Worm (Caenorhabditis elegans) whole organism, early embryonic: ENCODE results near the gene irld-66.

Experiments
- B0310.2 ChIP-seq: sonication (generic microtip); optimal IDR thresholded peaks from 2 replicates; lab custom pipeline; 2016; ENCODE audit warnings: mild to moderate bottlenecking, missing genetic modification characterization, missing compliant biosample characterization
- F13C5.2 ChIP-seq: sonication (generic microtip); optimal IDR thresholded peaks from 2 replicates; lab custom pipeline; 2017; ENCODE audit warnings: mild to moderate bottlenecking, missing genetic modification characterization, inconsistent platforms, missing compliant biosample characterization
- aly-1 ChIP-seq: sonication (generic microtip); optimal IDR thresholded peaks from 2 replicates; lab custom pipeline; 2016; ENCODE audit warnings: missing genetic modification characterization, missing compliant biosample characterization
- ama-1 ChIP-seq: fragments of 150-350 bp; optimal IDR thresholded peaks from 2 replicates; lab custom pipeline; 2014
- ceh-13 ChIP-seq: fragments of 200-800 bp; sonication (Bioruptor generic); optimal IDR thresholded peaks from 2 replicates; lab custom pipeline; 2018; ENCODE audit warnings: mild to moderate bottlenecking, missing genetic modification characterization, missing compliant biosample characterization
- ceh-36 ChIP-seq: sonication (generic microtip); optimal IDR thresholded peaks from 2 replicates; lab custom pipeline; 2016; ENCODE audit warnings: missing genetic modification characterization, inconsistent platforms, missing compliant biosample characterization
- ets-7 ChIP-seq: sonication (generic microtip); optimal IDR thresholded peaks from 2 replicates; lab custom pipeline; 2016; ENCODE audit warnings: missing genotype, missing genetic modification characterization, missing compliant biosample characterization
- flt-1 ChIP-seq: fragments of 200-800 bp; sonication (Bioruptor generic); IDR thresholded peaks from 2 replicates; pipeline ENCODE4 v1.3.6; 2022; ENCODE audit warnings: missing genetic modification characterization, missing compliant biosample characterization
- hmbx-1 ChIP-seq: sonication (generic microtip); optimal IDR thresholded peaks from 2 replicates; lab custom pipeline; 2016; ENCODE audit warnings: mild to moderate bottlenecking, missing genetic modification characterization, missing compliant biosample characterization
- hmg-4 ChIP-seq: fragments of 200-800 bp; sonication (Bioruptor generic); optimal IDR thresholded peaks from 2 replicates; lab custom pipeline; 2018; ENCODE audit warnings: mild to moderate bottlenecking, missing genetic modification characterization, missing compliant biosample characterization
- hnd-1 ChIP-seq: sonication (generic microtip); optimal IDR thresholded peaks from 2 replicates; lab custom pipeline; 2016; ENCODE audit warnings: missing genetic modification characterization, missing compliant biosample characterization
- pes-1 ChIP-seq: fragments of 200-800 bp; sonication (Bioruptor generic); IDR thresholded peaks from 2 replicates; pipeline ENCODE4 v1.3.6; 2022; ENCODE audit warnings: missing genetic modification reagents, missing genetic modification characterization, missing compliant biosample characterization
- scrt-1 ChIP-seq: fragments of 200-800 bp; sonication (Bioruptor generic); IDR thresholded peaks from 2 replicates; pipeline ENCODE4 v1.3.6; 2022; ENCODE audit warnings: missing genetic modification characterization, missing compliant biosample characterization
- sea-1 ChIP-seq: fragments of 200-800 bp; sonication (Bioruptor generic); conservative IDR thresholded peaks from 2 replicates; pipeline ENCODE4 v1.3.6; 2022; ENCODE audit warnings: missing genetic modification characterization, missing compliant biosample characterization
- tbx-11 ChIP-seq: fragments of 200-800 bp; sonication (Bioruptor generic); IDR thresholded peaks from 2 replicates; pipeline ENCODE4 v1.3.6; 2022; ENCODE audit warnings: missing genetic modification characterization, missing compliant biosample characterization
- tbx-37 ChIP-seq: fragments of 200-800 bp; sonication (Bioruptor generic); conservative IDR thresholded peaks from 2 replicates; pipeline ENCODE4 v1.3.6; 2022; ENCODE audit warnings: missing genetic modification reagents, missing genetic modification characterization, missing compliant biosample characterization
- tra-4 ChIP-seq: sonication (generic microtip); optimal IDR thresholded peaks from 2 replicates; lab custom pipeline; 2017; ENCODE audit warnings: missing genetic modification characterization, missing compliant biosample characterization

The irld-66 gene

DNA sequence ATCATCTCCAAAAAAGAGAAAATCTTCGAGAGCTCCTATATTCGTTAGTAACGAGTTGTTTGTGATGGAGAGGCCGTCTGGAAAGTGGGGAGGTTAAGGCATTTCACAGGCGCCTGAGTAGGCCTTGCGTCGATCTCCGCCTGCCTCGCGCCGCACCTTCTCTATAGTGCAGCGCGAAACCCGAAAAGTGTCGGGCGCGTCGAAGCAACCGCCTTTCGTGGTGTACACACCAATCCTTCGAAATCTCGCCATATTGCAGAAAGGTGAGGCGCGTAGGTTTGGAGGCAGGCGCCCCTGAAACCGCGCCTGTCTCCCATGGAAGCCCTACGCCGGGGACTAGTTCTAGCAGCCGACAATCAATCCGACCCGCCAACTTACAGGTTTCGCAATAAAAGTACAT lies 10.8 kb downstream of the irld-66 start:
- no peak for TF ChIP-seq sea-1 (GFP tag; lab: Robert Waterston, UW)
- TF ChIP-seq flt-1: no peak
- no peak for TF ChIP-seq ama-1 (lab: Kevin White, UChicago)
- TF ChIP-seq pes-1 (GFP tag; lab: Robert Waterston, UW): no peak; the same call in 1 of the 2 replicates
- TF ChIP-seq ceh-36 (tag; lab: Kevin White, UChicago): no peak
- no peak for TF ChIP-seq ets-7 (tag; lab: Kevin White, UChicago)
- no peak for TF ChIP-seq tbx-37 (GFP tag; lab: Robert Waterston, UW)
- no peak for TF ChIP-seq tra-4 (tag; lab: Kevin White, UChicago)
- no peak for TF ChIP-seq B0310.2 (tag; lab: Kevin White, UChicago)
- TF ChIP-seq scrt-1: no peak
- no peak for TF ChIP-seq hnd-1 (tag; lab: Kevin White, UChicago)
- TF ChIP-seq tbx-11 (GFP tag; lab: Robert Waterston, UW): no peak
- TF ChIP-seq ceh-13: no peak
- TF ChIP-seq F13C5.2 (tag; lab: Kevin White, UChicago): no peak
- TF ChIP-seq aly-1 (tag; lab: Kevin White, UChicago): no peak

DNA sequence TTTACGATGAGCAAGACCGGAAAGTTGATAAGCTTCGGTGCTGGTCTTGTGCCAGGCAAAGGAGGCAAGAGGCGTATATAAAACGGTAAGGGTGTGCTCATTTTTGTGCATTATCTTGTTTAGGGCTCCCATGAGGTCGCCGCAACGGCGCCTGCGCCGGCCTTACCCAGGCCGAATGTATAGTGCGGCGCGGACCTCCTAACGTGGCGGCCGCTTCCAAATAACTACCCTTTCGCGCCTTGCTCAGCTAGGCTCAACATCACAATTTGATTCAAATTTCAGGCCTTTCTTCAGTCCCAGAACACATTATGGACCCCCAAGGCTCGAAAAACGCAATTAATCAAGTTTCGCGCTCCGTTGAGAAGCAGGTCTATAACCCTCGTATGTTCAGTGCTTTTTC lies 13.1 kb downstream of the irld-66 start, which contains the start of the genes ZK355.3 and ZK355.8:
Gene ZK355.3 (minus strand): TSS at position 101 of the 400 bp plus-strand sequence.
Gene ZK355.8 (plus strand): TSS at position 272 of the 400 bp plus-strand sequence.
- TF ChIP-seq ceh-13 (no peak), hmbx-1 (tag; lab: Kevin White, UChicago) (no peak), hmg-4 (GFP tag; lab: Kevin White, UChicago) (no peak), sea-1 (GFP tag; lab: Robert Waterston, UW) (0 out of 2 replicates have a peak, but pooled peaks have one; percentile 36), pes-1 (GFP tag; lab: Robert Waterston, UW) (no peak), scrt-1 (no peak)

DNA sequence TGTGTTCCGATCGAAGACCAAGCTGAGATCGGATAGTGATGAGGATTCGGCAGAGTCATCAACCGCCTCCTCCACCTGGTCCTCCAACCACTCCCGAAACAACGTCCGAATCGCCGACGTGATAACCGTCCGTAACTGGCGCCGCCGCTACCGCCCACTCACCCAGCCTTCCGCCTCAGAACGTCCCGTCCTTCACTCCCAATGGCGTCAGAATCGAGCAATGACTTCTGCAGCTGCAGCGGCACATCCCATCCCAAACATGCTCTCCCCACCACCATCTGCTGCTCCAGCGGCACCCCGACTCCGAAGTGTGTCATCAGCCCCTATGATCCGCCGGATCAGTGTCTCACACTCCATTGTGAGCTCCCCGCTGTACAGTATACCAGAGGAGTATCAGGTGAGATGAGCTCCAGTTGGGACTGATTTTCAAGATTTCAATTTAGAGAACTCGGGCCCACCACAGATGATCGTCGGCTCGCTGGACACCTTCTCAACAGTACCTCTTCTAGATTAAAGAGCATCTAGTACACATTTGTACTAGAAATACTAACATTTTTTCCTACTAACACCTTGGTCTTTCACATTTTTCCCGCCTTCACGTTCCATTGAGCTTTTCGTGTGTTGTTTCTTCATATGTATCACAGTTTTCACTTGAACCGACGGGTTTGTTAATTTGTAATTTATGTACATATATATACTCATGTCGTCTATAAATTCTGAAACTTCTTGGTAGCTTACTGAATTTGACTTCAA lies 14.7 kb downstream of the irld-66 start:
- TF ChIP-seq pes-1 (GFP tag; lab: Robert Waterston, UW) (no peak), tbx-11 (GFP tag; lab: Robert Waterston, UW) (no peak), tbx-37 (GFP tag; lab: Robert Waterston, UW) (no peak), F13C5.2 (tag; lab: Kevin White, UChicago) (no peak), hnd-1 (tag; lab: Kevin White, UChicago) (no peak), ama-1 (lab: Kevin White, UChicago) (no peak), ets-7 (tag; lab: Kevin White, UChicago) (no peak), scrt-1 (no peak), ceh-36 (tag; lab: Kevin White, UChicago) (no peak), sea-1 (GFP tag; lab: Robert Waterston, UW) (no peak), aly-1 (tag; lab: Kevin White, UChicago) (no peak), ceh-13 (no peak)

DNA sequence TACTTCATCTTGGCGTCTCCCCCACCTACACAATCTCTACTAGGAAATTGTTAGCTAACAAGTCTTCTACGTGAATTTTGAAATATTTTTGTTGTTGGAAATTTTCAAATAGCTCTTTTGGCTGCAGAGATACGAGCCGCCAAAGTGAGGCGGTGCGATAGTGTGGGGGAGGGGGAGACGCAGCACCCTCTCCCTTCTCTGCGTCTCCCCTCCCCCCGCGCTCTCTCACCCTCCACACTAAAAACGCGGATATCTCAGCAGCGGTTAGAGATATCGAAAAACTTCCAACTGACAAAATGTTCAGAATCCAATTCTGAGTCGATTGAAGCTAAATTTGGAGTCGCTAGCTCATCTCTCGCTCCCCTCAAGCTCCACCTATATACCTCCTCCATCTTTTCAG lies 15.6 kb downstream of the irld-66 start:
- TF ChIP-seq hmg-4 (GFP tag; lab: Kevin White, UChicago): no peak
- TF ChIP-seq scrt-1: no peak
- TF ChIP-seq tra-4 (tag; lab: Kevin White, UChicago): no peak
- TF ChIP-seq pes-1 (GFP tag; lab: Robert Waterston, UW): no peak
- TF ChIP-seq aly-1 (tag; lab: Kevin White, UChicago): no peak
- TF ChIP-seq flt-1: no peak
- TF ChIP-seq ceh-13: no peak
- no peak for TF ChIP-seq ama-1 (lab: Kevin White, UChicago)
- TF ChIP-seq hmbx-1 (tag; lab: Kevin White, UChicago): no peak

DNA sequence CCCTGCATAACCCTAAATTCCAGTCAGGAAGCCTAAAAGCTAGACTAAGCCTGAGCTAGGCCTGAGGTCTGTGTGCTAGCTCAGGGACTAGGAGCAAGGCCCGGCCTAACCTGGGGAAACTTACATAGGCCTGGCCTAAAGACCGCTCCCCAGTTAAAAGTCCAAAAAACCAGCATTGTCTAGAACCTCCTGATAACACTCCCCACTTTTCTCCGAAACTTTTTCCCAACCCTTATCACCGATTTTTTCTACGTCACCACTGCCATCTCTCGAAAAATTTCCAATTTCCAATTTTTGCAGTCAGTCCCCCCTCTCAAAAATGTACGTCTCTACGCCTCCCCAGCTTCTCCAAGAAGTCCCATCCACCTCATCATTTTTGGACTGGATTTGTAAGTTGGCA lies 17.0 kb downstream of the irld-66 start, which contains the start of gene ZK355.2:
Gene ZK355.2 (plus strand): TSS at position 301 of the 400 bp plus-strand sequence.
- no peak for TF ChIP-seq hnd-1 (tag; lab: Kevin White, UChicago)
- TF ChIP-seq F13C5.2 (tag; lab: Kevin White, UChicago): no peak
- no peak for TF ChIP-seq hmg-4 (GFP tag; lab: Kevin White, UChicago)
- no peak for TF ChIP-seq pes-1 (GFP tag; lab: Robert Waterston, UW)
- no peak for TF ChIP-seq tra-4 (tag; lab: Kevin White, UChicago)
- no peak for TF ChIP-seq ets-7 (tag; lab: Kevin White, UChicago)
- peak; percentile 15 for TF ChIP-seq ceh-36 (tag; lab: Kevin White, UChicago)
- TF ChIP-seq tbx-11 (GFP tag; lab: Robert Waterston, UW): no peak

DNA sequence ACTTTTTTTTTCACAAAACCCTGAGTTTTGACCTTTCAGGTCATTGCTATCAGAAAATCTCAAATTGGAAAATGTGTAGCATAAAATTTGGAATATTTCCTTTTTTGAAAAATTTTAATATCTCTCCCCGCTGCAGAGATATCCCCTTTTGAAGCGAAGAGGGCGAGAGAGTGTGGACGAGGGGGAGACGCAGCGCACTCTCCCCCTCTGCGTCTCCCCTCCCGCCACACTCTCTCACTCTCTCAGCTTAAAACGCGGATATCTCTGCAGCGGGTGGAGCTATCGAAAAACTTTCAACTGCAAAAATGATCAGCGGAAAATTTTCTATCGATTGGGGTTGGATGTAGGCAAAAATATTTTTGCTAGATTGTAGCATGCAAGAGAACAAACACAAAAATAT lies 17.9 kb downstream of the irld-66 start:
- TF ChIP-seq tra-4 (tag; lab: Kevin White, UChicago): no peak
- 0 out of 2 replicates have a peak, but pooled peaks have one; percentile 29 for TF ChIP-seq pes-1 (GFP tag; lab: Robert Waterston, UW)

DNA sequence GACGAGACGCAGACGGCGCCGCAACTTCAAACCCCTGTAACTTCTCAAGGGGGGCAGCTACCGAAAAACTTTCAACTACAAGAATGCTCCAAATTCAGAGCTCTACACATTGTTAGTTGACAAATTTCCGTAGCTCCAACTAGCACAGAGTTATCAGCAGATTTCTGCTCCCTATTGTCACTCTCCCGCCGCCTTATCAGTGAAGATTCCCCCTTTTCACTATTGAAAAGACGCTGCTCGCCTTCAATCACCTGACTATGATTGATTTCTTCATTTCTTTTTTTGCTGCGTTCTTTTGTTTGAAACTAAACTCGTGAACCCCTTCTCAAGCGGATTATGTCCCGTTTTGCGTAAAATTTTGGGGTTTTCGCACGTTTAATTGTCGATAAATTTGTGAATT lies 18.3 kb downstream of the irld-66 start:
- TF ChIP-seq tbx-37 (GFP tag; lab: Robert Waterston, UW): no peak
- TF ChIP-seq hmg-4 (GFP tag; lab: Kevin White, UChicago): no peak
- TF ChIP-seq ama-1 (lab: Kevin White, UChicago): no peak
- no peak for TF ChIP-seq ceh-13
- TF ChIP-seq F13C5.2 (tag; lab: Kevin White, UChicago): no peak
- no peak for TF ChIP-seq ets-7 (tag; lab: Kevin White, UChicago)
- TF ChIP-seq ceh-36 (tag; lab: Kevin White, UChicago): no peak
- TF ChIP-seq flt-1: no peak
- TF ChIP-seq tbx-11 (GFP tag; lab: Robert Waterston, UW): no peak
- no peak for TF ChIP-seq sea-1 (GFP tag; lab: Robert Waterston, UW)
- no peak for TF ChIP-seq tra-4 (tag; lab: Kevin White, UChicago)
- TF ChIP-seq pes-1 (GFP tag; lab: Robert Waterston, UW): no peak
- no peak for TF ChIP-seq aly-1 (tag; lab: Kevin White, UChicago)
- TF ChIP-seq B0310.2 (tag; lab: Kevin White, UChicago): no peak
- no peak for TF ChIP-seq hnd-1 (tag; lab: Kevin White, UChicago)
